Worm (Caenorhabditis elegans): Measurements from ENCODE around the gene T28A11.22.

The T28A11.22 gene

DNA sequence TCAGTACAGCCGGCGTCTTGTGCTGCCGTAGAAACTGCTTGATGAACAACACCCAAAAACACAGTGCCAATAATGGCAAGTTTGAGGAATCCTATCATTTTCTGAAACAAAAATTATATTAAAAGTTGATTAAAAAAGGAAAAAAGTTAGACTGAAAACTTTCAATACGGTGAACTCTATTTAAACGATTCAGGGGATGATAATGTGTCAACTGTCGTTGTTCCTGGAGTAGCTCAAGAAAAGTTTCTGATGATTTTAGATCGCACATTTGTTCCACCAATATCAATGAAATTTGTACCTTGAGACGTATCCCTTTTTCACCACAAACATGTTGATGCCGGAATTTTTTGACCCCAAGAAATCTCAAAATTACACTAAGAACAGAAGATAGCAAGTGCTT is 10.6 kb downstream of the T28A11.22 start, which contains the start of gene T28A11.18:
Gene T28A11.18 (minus strand): TSS at position 101 of the 400 bp plus-strand sequence.
- no peak for TF ChIP-seq lin-13 (tag; optimal IDR thresholded peaks at IDR 0.05)
- no peak for TF ChIP-seq unc-120 (tag; optimal IDR thresholded peaks at IDR 0.05; ENCODE audit: poor library complexity, severe bottlenecking)
- no peak for TF ChIP-seq drap-1 (GFP tag; optimal IDR thresholded peaks at IDR 0.05)
- TF ChIP-seq elt-1 (tag; optimal IDR thresholded peaks at IDR 0.05; ENCODE audit: borderline replicate concordance, insufficient read depth), result no peak
- no peak for TF ChIP-seq nhr-12 (tag; optimal IDR thresholded peaks at IDR 0.05)
- no peak for TF ChIP-seq M03D4.4 (tag; optimal IDR thresholded peaks at IDR 0.05)
- TF ChIP-seq pha-4 (tag; optimal IDR thresholded peaks at IDR 0.05), result no peak
- no peak for TF ChIP-seq zip-8 (tag; optimal IDR thresholded peaks at IDR 0.05)
- TF ChIP-seq ham-2 (GFP tag; optimal IDR thresholded peaks at IDR 0.05), result no peak
- no peak for TF ChIP-seq mep-1 (tag; optimal IDR thresholded peaks at IDR 0.05)
- TF ChIP-seq ces-1 (GFP tag; optimal IDR thresholded peaks at IDR 0.05), result no peak
- TF ChIP-seq mls-2 (tag; optimal IDR thresholded peaks at IDR 0.05), result no peak
- no peak for TF ChIP-seq snpc-4 (tag; optimal IDR thresholded peaks at IDR 0.05)
- TF ChIP-seq ceh-43 (GFP tag; optimal IDR thresholded peaks at IDR 0.05), result no peak

DNA sequence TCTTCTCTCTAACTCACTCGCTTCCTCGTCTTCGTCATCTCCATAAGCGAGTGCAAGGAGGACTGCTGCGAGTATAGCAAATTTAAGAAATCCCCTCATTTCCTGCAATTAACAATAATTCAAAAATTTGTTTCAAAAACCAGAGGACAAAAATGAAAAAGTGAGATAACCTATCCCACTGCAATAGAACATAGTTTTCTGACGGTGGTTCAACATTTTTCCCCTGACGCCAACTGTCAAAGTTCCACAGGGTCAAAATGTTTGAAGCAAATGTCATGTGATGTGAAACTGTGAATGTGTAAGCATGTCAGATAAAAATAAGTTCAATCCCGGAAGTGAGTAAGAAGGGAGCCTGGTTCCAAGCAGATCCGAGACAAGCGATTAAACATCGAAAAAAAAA is 12.0 kb downstream of the T28A11.22 start, which contains the start of gene T28A11.19:
Gene T28A11.19 (minus strand): TSS at position 108 of the 400 bp plus-strand sequence.
- TF ChIP-seq pha-4 (tag; optimal IDR thresholded peaks at IDR 0.05) (no peak), nhr-2 (tag; optimal IDR thresholded peaks at IDR 0.05) (no peak), nhr-76 (tag; optimal IDR thresholded peaks at IDR 0.05) (no peak), nhr-237 (tag; optimal IDR thresholded peaks at IDR 0.05) (no peak), nhr-12 (tag; optimal IDR thresholded peaks at IDR 0.05) (no peak), mep-1 (tag; optimal IDR thresholded peaks at IDR 0.05) (no peak), cnd-1 (tag; optimal IDR thresholded peaks at IDR 0.05) (no peak), unc-62 (GFP tag; optimal IDR thresholded peaks at IDR 0.05) (no peak), blmp-1 (tag; optimal IDR thresholded peaks at IDR 0.05) (no peak), mls-2 (tag; optimal IDR thresholded peaks at IDR 0.05) (no peak), snpc-4 (tag; optimal IDR thresholded peaks at IDR 0.05) (no peak), elt-3 (tag; optimal IDR thresholded peaks at IDR 0.05) (no peak), tbx-8 (GFP tag; optimal IDR thresholded peaks at IDR 0.05) (no peak), lsy-2 (tag; optimal IDR thresholded peaks at IDR 0.05) (no peak), zip-8 (tag; optimal IDR thresholded peaks at IDR 0.05) (no peak), lin-32 (GFP tag; optimal IDR thresholded peaks at IDR 0.05) (no peak), flh-1 (GFP tag; optimal IDR thresholded peaks at IDR 0.05) (no peak)

DNA sequence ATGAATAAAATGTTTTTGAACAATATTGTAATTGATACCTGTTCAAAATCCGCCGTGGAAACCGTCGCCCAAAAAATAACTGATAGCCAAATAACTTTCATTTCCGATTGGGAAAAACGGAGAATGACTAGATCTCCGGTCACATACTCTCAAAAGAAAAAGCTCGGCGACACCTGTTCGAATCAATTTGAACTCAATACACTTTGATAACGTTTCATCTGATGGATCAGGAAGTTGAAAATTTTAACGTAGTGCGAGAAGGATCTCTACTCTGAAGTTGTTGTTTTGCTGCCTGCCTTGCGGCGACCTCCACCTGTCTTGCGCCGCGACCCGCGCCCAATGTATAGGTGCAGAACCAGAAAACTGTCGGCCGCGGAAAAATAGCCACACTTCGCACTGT is 15.8 kb downstream of the T28A11.22 start, which contains the start of gene T28A11.20:
Gene T28A11.20 (minus strand): TSS at position 101 of the 400 bp plus-strand sequence.
- no peak for TF ChIP-seq unc-62 (GFP tag; optimal IDR thresholded peaks at IDR 0.05)
- no peak for TF ChIP-seq elt-3 (tag; optimal IDR thresholded peaks at IDR 0.05)
- TF ChIP-seq ceh-39 (tag; optimal IDR thresholded peaks at IDR 0.05), result no peak
- TF ChIP-seq unc-120 (tag; optimal IDR thresholded peaks at IDR 0.05; ENCODE audit: poor library complexity, severe bottlenecking), result no peak
- TF ChIP-seq snpc-4 (tag; optimal IDR thresholded peaks at IDR 0.05), result no peak
- no peak for TF ChIP-seq lsy-2 (tag; optimal IDR thresholded peaks at IDR 0.05)
- TF ChIP-seq tbx-8 (GFP tag; optimal IDR thresholded peaks at IDR 0.05), result no peak
- TF ChIP-seq elt-1 (tag; optimal IDR thresholded peaks at IDR 0.05; ENCODE audit: borderline replicate concordance, insufficient read depth), result no peak
- no peak for TF ChIP-seq ceh-83 (GFP tag; optimal IDR thresholded peaks at IDR 0.05)
- no peak for TF ChIP-seq flh-1 (GFP tag; optimal IDR thresholded peaks at IDR 0.05)
- TF ChIP-seq nhr-2 (tag; optimal IDR thresholded peaks at IDR 0.05), result no peak
- no peak for TF ChIP-seq mls-2 (tag; optimal IDR thresholded peaks at IDR 0.05)
- no peak for TF ChIP-seq sem-2 (GFP tag; optimal IDR thresholded peaks at IDR 0.05)
- TF ChIP-seq blmp-1 (tag; optimal IDR thresholded peaks at IDR 0.05), result no peak
- no peak for TF ChIP-seq nhr-237 (tag; optimal IDR thresholded peaks at IDR 0.05)
- no peak for TF ChIP-seq mab-5 (tag; optimal IDR thresholded peaks at IDR 0.05)
- no peak for TF ChIP-seq lin-13 (tag; optimal IDR thresholded peaks at IDR 0.05)
- no peak for TF ChIP-seq mep-1 (tag; optimal IDR thresholded peaks at IDR 0.05)

DNA sequence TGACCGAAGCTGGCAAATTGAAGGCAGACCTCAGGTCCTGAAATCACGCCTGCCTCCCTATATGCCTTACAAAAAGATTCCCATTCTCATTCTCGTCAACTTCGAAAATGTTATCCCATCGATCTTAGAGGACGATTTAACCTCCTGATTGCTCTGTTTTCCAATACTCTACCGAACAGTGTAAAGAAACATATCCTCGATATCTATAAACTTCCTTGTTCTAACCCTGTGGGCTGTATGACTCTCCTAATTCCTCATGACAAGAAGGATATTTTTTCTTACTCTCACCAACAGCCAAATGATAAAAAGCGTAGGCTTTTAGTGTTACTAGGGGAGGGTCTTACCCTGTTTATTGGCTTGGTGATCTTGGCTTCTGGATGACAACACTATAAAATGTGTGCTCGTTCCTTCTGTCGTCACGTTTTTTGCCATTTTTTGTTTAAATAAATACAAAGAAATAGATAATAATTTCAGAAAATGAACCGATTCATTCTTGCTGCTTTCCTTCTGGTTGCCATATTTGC is 16.3 kb downstream of the T28A11.22 start, which contains the start of gene T28A11.4:
Gene T28A11.4 (plus strand): TSS at position 474 of the 524 bp plus-strand sequence.
- TF ChIP-seq nhr-28 (tag; optimal IDR thresholded peaks at IDR 0.05), result no peak
- no peak for TF ChIP-seq elt-3 (tag; optimal IDR thresholded peaks at IDR 0.05)

DNA sequence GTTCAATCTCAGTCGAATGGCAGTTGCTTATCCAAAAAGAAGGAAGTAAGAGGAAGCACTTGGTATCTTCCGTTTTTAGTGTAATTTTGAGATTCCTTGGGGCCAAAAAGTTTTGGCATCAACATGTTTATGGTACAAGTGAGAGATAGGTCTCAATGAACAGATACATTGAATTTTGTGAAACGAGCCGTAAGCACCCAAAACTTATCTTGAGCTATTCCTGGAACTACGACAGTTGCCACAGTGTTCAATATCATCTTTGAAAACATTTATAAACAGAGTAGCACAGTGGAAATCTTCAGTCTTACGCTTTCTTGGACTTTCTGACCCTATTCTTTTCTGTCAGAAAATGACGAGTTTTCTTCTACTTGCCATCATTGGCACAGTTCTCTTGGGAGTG is 17.7 kb downstream of the T28A11.22 start, which contains the start of gene T28A11.3:
Gene T28A11.3 (plus strand): TSS at position 301 of the 400 bp plus-strand sequence.
- TF ChIP-seq ceh-83 (GFP tag; optimal IDR thresholded peaks at IDR 0.05) (no peak), bed-3 (GFP tag; optimal IDR thresholded peaks at IDR 0.05) (no peak), ham-2 (GFP tag; optimal IDR thresholded peaks at IDR 0.05) (no peak)

All from whole organism, mixed stage, embryonic.